Fruit fly (Drosophila melanogaster) whole organism, prepupa: ENCODE measurements around the gene Mes2.

Experiments used
- CG8319 ChIP-seq: fragments of 200-800 bp; sonication (Bioruptor generic); optimal IDR thresholded peaks from 3 replicates; lab custom pipeline; 2016; ENCODE audit warnings: missing biosample characterization, missing genetic modification characterization
- Ets21C ChIP-seq: fragments of 200-800 bp; sonication (Bioruptor generic); optimal IDR thresholded peaks from 3 replicates; lab custom pipeline; 2016; ENCODE audit warnings: missing biosample characterization, missing genetic modification characterization
- Gug ChIP-seq: fragments of 200-800 bp; sonication (Bioruptor generic); IDR thresholded peaks from 2 replicates; pipeline ENCODE4 v1.3.6; 2022; ENCODE audit warnings: missing biosample characterization, missing genetic modification characterization
- Sox15 ChIP-seq: fragments of 200-800 bp; sonication (Bioruptor generic); optimal IDR thresholded peaks from 3 replicates; lab custom pipeline; 2016; ENCODE audit warnings: missing biosample characterization, missing genetic modification characterization

- no peak for TF ChIP-seq CG8319 (GFP tag; lab: Kevin White, UChicago)
- no peak for TF ChIP-seq Sox15
- TF ChIP-seq Ets21C (GFP tag; lab: Kevin White, UChicago): no peak
- TF ChIP-seq Gug (GFP tag; lab: Robert Waterston, UW): no peak
These were observed 36.0 kb upstream of the Mes2 start for dm6 chr3L:22909325-22909904.
